Worm (Caenorhabditis elegans): Measurements from ENCODE around the gene nol-6.

Gene nol-6

ce11 chrII:1385280-1385679 is 52.0 kb downstream of the nol-6 start, which contains the start of gene F54D12.7:
TSS of gene F54D12.7 (minus strand) at chrII:1385380.
- TF ChIP-seq pqm-1 (tag; optimal IDR thresholded peaks at IDR 0.05) (no peak), nfya-1 (tag; optimal IDR thresholded peaks at IDR 0.05; ENCODE audit: insufficient read depth) (no peak), ama-1 (optimal IDR thresholded peaks at IDR 0.05) (no peak), skn-1 (tag; optimal IDR thresholded peaks at IDR 0.05) (no peak), ztf-4 (tag; optimal IDR thresholded peaks at IDR 0.05) (no peak), zag-1 (tag; optimal IDR thresholded peaks at IDR 0.05) (no peak), mdl-1 (tag; optimal IDR thresholded peaks at IDR 0.05) (no peak), fos-1 (tag; optimal IDR thresholded peaks at IDR 0.05) (no peak), mml-1 (tag; optimal IDR thresholded peaks at IDR 0.05) (no peak), nhr-237 (tag; optimal IDR thresholded peaks at IDR 0.05) (no peak), elt-1 (tag; optimal IDR thresholded peaks at IDR 0.05) (no peak), ztf-11 (tag; optimal IDR thresholded peaks at IDR 0.05) (no peak), tbx-2 (tag; optimal IDR thresholded peaks at IDR 0.05) (no peak)

ce11 chrII:1381618-1382017 is 55.7 kb downstream of the nol-6 start, which contains the start of gene F54D12.9:
TSS of gene F54D12.9 (minus strand) at chrII:1381718.
- no peak for TF ChIP-seq pha-4 (tag; optimal IDR thresholded peaks at IDR 0.05)
- no peak for TF ChIP-seq pqm-1 (tag; optimal IDR thresholded peaks at IDR 0.05)
- TF ChIP-seq nhr-77 (tag; optimal IDR thresholded peaks at IDR 0.05) = no peak
- no peak for TF ChIP-seq nhr-237 (tag; optimal IDR thresholded peaks at IDR 0.05)
- TF ChIP-seq daf-12 (tag; optimal IDR thresholded peaks at IDR 0.05) = no peak
- TF ChIP-seq ama-1 (optimal IDR thresholded peaks at IDR 0.05) = no peak
- no peak for TF ChIP-seq sea-2 (GFP tag; optimal IDR thresholded peaks at IDR 0.05)
- no peak for TF ChIP-seq snpc-4 (tag; optimal IDR thresholded peaks at IDR 0.05)
- TF ChIP-seq ceh-16 (tag; optimal IDR thresholded peaks at IDR 0.05) = no peak
- TF ChIP-seq zag-1 (tag; optimal IDR thresholded peaks at IDR 0.05) = no peak

- TF ChIP-seq pqm-1 (tag; optimal IDR thresholded peaks at IDR 0.05) (no peak), nhr-23 (tag; optimal IDR thresholded peaks at IDR 0.05) (no peak), elt-3 (tag; optimal IDR thresholded peaks at IDR 0.05) (no peak), nhr-25 (tag; optimal IDR thresholded peaks at IDR 0.05) (no peak), ceh-16 (tag; optimal IDR thresholded peaks at IDR 0.05) (no peak), egl-5 (tag; optimal IDR thresholded peaks at IDR 0.05) (no peak), jun-1 (tag; optimal IDR thresholded peaks at IDR 0.05) (no peak), nhr-11 (tag; optimal IDR thresholded peaks at IDR 0.05) (no peak), ceh-82 (tag; optimal IDR thresholded peaks at IDR 0.05) (no peak), ztf-4 (tag; optimal IDR thresholded peaks at IDR 0.05) (no peak), mml-1 (tag; optimal IDR thresholded peaks at IDR 0.05) (no peak), ZK546.5 (tag; optimal IDR thresholded peaks at IDR 0.05) (no peak), zag-1 (tag; optimal IDR thresholded peaks at IDR 0.05) (no peak), elt-2 (tag; optimal IDR thresholded peaks at IDR 0.05) (no peak), lin-39 (tag; optimal IDR thresholded peaks at IDR 0.05) (no peak), pha-4 (tag; optimal IDR thresholded peaks at IDR 0.05) (no peak), nhr-28 (tag; optimal IDR thresholded peaks at IDR 0.05) (no peak), nhr-12 (tag; optimal IDR thresholded peaks at IDR 0.05) (no peak)
Measured at ce11 chrII:1378259-1378658, 59.0 kb downstream of the nol-6 start, which contains the start of gene F54D12.10. TSS of gene F54D12.10 (minus strand) at chrII:1378359.

- TF ChIP-seq nhr-67 (tag; optimal IDR thresholded peaks at IDR 0.05) (no peak), eor-1 (tag; optimal IDR thresholded peaks at IDR 0.05) (no peak), ceh-82 (tag; optimal IDR thresholded peaks at IDR 0.05) (no peak), nhr-11 (tag; optimal IDR thresholded peaks at IDR 0.05) (no peak), mml-1 (tag; optimal IDR thresholded peaks at IDR 0.05) (no peak), unc-39 (tag; optimal IDR thresholded peaks at IDR 0.05) (no peak), fos-1 (tag; optimal IDR thresholded peaks at IDR 0.05) (no peak), ceh-28 (tag; optimal IDR thresholded peaks at IDR 0.05) (no peak), lin-15B (tag; optimal IDR thresholded peaks at IDR 0.05) (no peak), elt-3 (tag; optimal IDR thresholded peaks at IDR 0.05) (no peak), nhr-28 (tag; optimal IDR thresholded peaks at IDR 0.05) (no peak), fkh-2 (tag; optimal IDR thresholded peaks at IDR 0.05) (no peak)
Measured at ce11 chrII:1376795-1377194, 60.5 kb downstream of the nol-6 start.

Measured in whole organism, L3 larva.